In the genomic region with DNA sequence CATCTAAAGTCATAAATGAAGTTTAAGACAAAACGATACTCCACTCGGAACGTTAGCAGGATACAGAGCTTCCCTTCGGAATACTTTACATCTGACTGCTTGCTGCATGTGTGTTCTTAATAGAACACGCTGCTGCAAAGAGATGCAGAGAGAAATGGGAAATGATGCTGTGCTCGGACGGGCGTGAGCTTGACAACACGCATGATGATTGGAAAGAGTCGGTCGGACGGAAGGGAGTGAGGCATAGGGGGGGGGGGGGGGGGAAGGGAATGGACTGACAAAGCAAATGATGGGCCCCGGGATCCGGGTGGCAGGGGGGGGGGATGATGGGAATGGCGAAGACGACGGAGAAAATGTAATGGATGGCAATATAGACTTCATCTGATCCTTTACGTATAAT, we compare ENCODE assay signal across 4 worm cellular contexts.
TF ChIP-seq lines count a peak whose summit lies in the region.

No protein-coding gene starts in this region.

TF ChIP-seq in whole organism, L2 larva, 48 proteins besides CTCF, POLR2A, EP300 and RAD21:
- TF ChIP-seq unc-55 (GFP tag; optimal IDR thresholded peaks at IDR 0.05; lab: Kevin White, UChicago) (peak; percentile 17), fos-1 (tag; optimal IDR thresholded peaks at IDR 0.05; lab: Kevin White, UChicago) (no peak)

TF ChIP-seq in whole organism, L4 larva, 104 proteins besides CTCF, POLR2A, EP300 and RAD21:
- TF ChIP-seq dve-1 (tag; optimal IDR thresholded peaks at IDR 0.05; lab: Kevin White, UChicago; ENCODE audit: insufficient read depth) (no peak), snpc-4 (tag; optimal IDR thresholded peaks at IDR 0.05; lab: Kevin White, UChicago) (no peak), skn-1 (tag; optimal IDR thresholded peaks at IDR 0.05; lab: Kevin White, UChicago) (no peak), jun-1 (tag; optimal IDR thresholded peaks at IDR 0.05; lab: Kevin White, UChicago) (no peak), hlh-11 (tag; optimal IDR thresholded peaks at IDR 0.05; lab: Kevin White, UChicago) (peak; percentile 11), aly-2 (tag; optimal IDR thresholded peaks at IDR 0.05; lab: Kevin White, UChicago) (no peak), daf-12 (tag; optimal IDR thresholded peaks at IDR 0.05; lab: Kevin White, UChicago) (no peak), hlh-30 (tag; optimal IDR thresholded peaks at IDR 0.05; lab: Kevin White, UChicago; ENCODE audit: insufficient read depth) (peak; percentile 63), mdl-1 (tag; optimal IDR thresholded peaks at IDR 0.05; lab: Kevin White, UChicago) (peak in 1 of 2 experiments; percentile 10), set-16 (GFP tag; IDR thresholded peaks at IDR 0.05; lab: Robert Waterston, UW) (peak; percentile 93), tra-1 (GFP tag; IDR thresholded peaks at IDR 0.05; lab: Robert Waterston, UW) (0 out of 2 replicates have a peak, but pooled peaks have one; percentile 14), aha-1 (tag; lab: Kevin White, UChicago) (peak; percentile 74), lin-15B (tag; optimal IDR thresholded peaks at IDR 0.05; lab: Kevin White, UChicago) (no peak), nhr-10 (tag; optimal IDR thresholded peaks at IDR 0.05; lab: Kevin White, UChicago) (no peak), Y48G9A.11 (GFP tag; IDR thresholded peaks at IDR 0.05; lab: Robert Waterston, UW) (no peak)

TF ChIP-seq in whole organism, late embryonic, 69 proteins besides CTCF, POLR2A, EP300 and RAD21:
- TF ChIP-seq unc-55 (GFP tag; optimal IDR thresholded peaks at IDR 0.05; lab: Kevin White, UChicago): peak; percentile 24
- TF ChIP-seq ets-4 (tag; optimal IDR thresholded peaks at IDR 0.05; lab: Kevin White, UChicago): no peak

TF ChIP-seq in whole organism, mixed stage, embryonic, 35 proteins besides CTCF, POLR2A, EP300 and RAD21:
- TF ChIP-seq ham-2 (GFP tag; optimal IDR thresholded peaks at IDR 0.05; lab: Kevin White, UChicago) (peak; percentile 11), elt-1 (tag; optimal IDR thresholded peaks at IDR 0.05; lab: Kevin White, UChicago; ENCODE audit: borderline replicate concordance, insufficient read depth) (no peak), hlh-1 (tag; optimal IDR thresholded peaks at IDR 0.05; lab: Kevin White, UChicago) (no peak), M03D4.4 (tag; optimal IDR thresholded peaks at IDR 0.05; lab: Kevin White, UChicago) (no peak), ceh-39 (tag; optimal IDR thresholded peaks at IDR 0.05; lab: Kevin White, UChicago) (no peak), sptf-1 (tag; optimal IDR thresholded peaks at IDR 0.05; lab: Kevin White, UChicago) (peak; percentile 3), mep-1 (tag; optimal IDR thresholded peaks at IDR 0.05; lab: Kevin White, UChicago) (no peak), snpc-4 (tag; optimal IDR thresholded peaks at IDR 0.05; lab: Kevin White, UChicago) (no peak), unc-39 (tag; optimal IDR thresholded peaks at IDR 0.05; lab: Kevin White, UChicago) (no peak)
